Fruit fly (Drosophila melanogaster) whole organism: ENCODE results near the gene Bfc.

Experiments used
- CG8478 ChIP-seq: fragments of >200 bp; optimal IDR thresholded peaks from 2 replicates; lab custom pipeline; 2018; ENCODE audit warnings: inconsistent platforms
- Dll ChIP-seq: fragments of >200 bp; optimal IDR thresholded peaks from 2 replicates; lab custom pipeline; 2017
- EcR ChIP-seq, 2 experiments: fragments of >200 bp; optimal IDR thresholded peaks; 2 replicates each; lab custom pipeline; 2017; ENCODE audit warnings: missing biosample characterization in 2 of 2, missing genetic modification characterization in 2 of 2, missing genetic modification reagents in 2 of 2
- psq ChIP-seq: fragments of >200 bp; optimal IDR thresholded peaks from 2 replicates; lab custom pipeline; 2017

DNA sequence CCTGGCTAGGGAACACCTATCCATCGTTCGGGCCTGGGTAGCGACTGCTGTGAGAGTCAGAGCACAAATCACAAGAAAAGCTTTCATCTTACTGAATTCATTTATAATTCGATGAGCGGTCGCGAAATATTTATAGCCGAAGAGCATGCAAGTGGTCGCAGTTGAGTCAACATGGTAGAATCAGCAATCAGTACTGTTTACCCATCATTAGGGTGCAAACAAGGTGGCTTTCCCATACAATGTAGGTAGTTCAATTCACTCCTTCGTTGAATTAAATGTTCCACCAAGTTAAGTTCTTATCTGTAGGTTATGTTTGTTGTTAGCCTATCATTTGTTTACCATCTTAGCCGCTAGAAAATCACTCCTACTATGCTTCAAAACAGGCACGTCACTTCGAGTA is 31.9 kb upstream of the Bfc start, which contains the start of gene LysP:
- no peak for TF ChIP-seq psq (lab: Kevin White, UChicago)
- no peak for TF ChIP-seq Dll (lab: Kevin White, UChicago)
- TF ChIP-seq CG8478, result no peak
- TF ChIP-seq EcR (GFP tag; optimal IDR thresholded peaks at IDR 0.05; lab: Kevin White, UChicago), result no peak
